Worm (Caenorhabditis elegans) whole organism, L4 larva: Measurements from ENCODE around the gene tbb-1.
A peak's percentile ranks its signal among the peaks of the same experiment; 100 is the strongest.

Experiments
- D1046.2 ChIP-seq: fragments of 200-800 bp; sonication (Bioruptor generic); IDR thresholded peaks from 2 replicates; pipeline ENCODE4 v1.3.6; 2022; ENCODE audit warnings: missing genetic modification characterization, missing compliant biosample characterization
- F26F4.8 ChIP-seq: fragments of 200-800 bp; sonication (Bioruptor generic); conservative IDR thresholded peaks from 2 replicates; pipeline ENCODE4 v1.3.6; 2022; ENCODE audit warnings: missing genetic modification characterization, missing compliant biosample characterization
- F37D6.2 ChIP-seq: sonication (generic microtip); optimal IDR thresholded peaks from 2 replicates; lab custom pipeline; 2016; ENCODE audit warnings: mild to moderate bottlenecking, missing genetic modification characterization, missing compliant biosample characterization
- F44E2.7 ChIP-seq: fragments of 200-800 bp; sonication (Bioruptor generic); IDR thresholded peaks from 2 replicates; pipeline ENCODE4 v2.1.2; 2022; ENCODE audit warnings: missing genetic modification characterization, missing compliant biosample characterization
- T20F7.1 ChIP-seq: fragments of 200-800 bp; sonication (Bioruptor generic); optimal IDR thresholded peaks from 2 replicates; lab custom pipeline; 2018; ENCODE audit warnings: mild to moderate bottlenecking, missing genetic modification characterization, missing compliant biosample characterization
- ZK337.2 ChIP-seq: fragments of 200-800 bp; sonication (Bioruptor generic); IDR thresholded peaks from 2 replicates; pipeline ENCODE4 v1.3.6; 2022; ENCODE audit warnings: missing genetic modification reagents, missing genetic modification characterization, missing compliant biosample characterization
- aha-1 ChIP-seq: fragments of 150-350 bp; peaks from one replicate; lab custom pipeline; 2014; ENCODE audit warnings: missing biosample characterization, missing genetic modification characterization
- ceh-20 ChIP-seq: fragments of 200-800 bp; sonication (Bioruptor generic); IDR thresholded peaks from 2 replicates; pipeline ENCODE4 v1.3.6; 2022; ENCODE audit warnings: missing genetic modification reagents, missing genetic modification characterization, missing compliant biosample characterization
- ceh-28 ChIP-seq: fragments of 150-350 bp; optimal IDR thresholded peaks from 2 replicates; lab custom pipeline; 2014; ENCODE audit warnings: missing biosample characterization, missing genetic modification reagents, missing genetic modification characterization
- ceh-32 ChIP-seq: sonication (generic microtip); optimal IDR thresholded peaks from 2 replicates; lab custom pipeline; 2016; ENCODE audit warnings: mild to moderate bottlenecking, missing genetic modification characterization, missing compliant biosample characterization; ENCODE audit not compliant: poor library complexity
- ces-1 ChIP-seq: fragments of 150-350 bp; sonication (generic microtip); optimal IDR thresholded peaks from 4 replicates; lab custom pipeline; 2014; ENCODE audit warnings: missing biosample characterization, missing genetic modification reagents, missing genetic modification characterization
- daf-12 ChIP-seq: fragments of 150-350 bp; optimal IDR thresholded peaks from 2 replicates; lab custom pipeline; 2014; ENCODE audit warnings: missing biosample characterization, missing genetic modification reagents, missing genetic modification characterization
- daf-8 ChIP-seq: fragments of 200-800 bp; sonication (Bioruptor generic); IDR thresholded peaks from 2 replicates; pipeline ENCODE4 v1.3.6; 2022; ENCODE audit warnings: missing genetic modification characterization, missing compliant biosample characterization
- dmd-6 ChIP-seq: fragments of 200-800 bp; sonication (Bioruptor generic); IDR thresholded peaks from 2 replicates; pipeline ENCODE4 v1.3.6; 2022; ENCODE audit warnings: missing genetic modification reagents, missing genetic modification characterization, missing compliant biosample characterization
- dmd-9 ChIP-seq: fragments of 200-800 bp; sonication (Bioruptor generic); IDR thresholded peaks from 2 replicates; pipeline ENCODE4 v1.3.6; 2022; ENCODE audit warnings: missing genetic modification reagents, missing genetic modification characterization, missing compliant biosample characterization
- dve-1 ChIP-seq: sonication (generic microtip); optimal IDR thresholded peaks from 2 replicates; lab custom pipeline; 2017; ENCODE audit warnings: antibody characterized with exemption, mild to moderate bottlenecking, missing genetic modification characterization, missing compliant biosample characterization; ENCODE audit not compliant: insufficient read depth
- egl-27 ChIP-seq: sonication (generic microtip); optimal IDR thresholded peaks from 3 replicates; lab custom pipeline; 2017; ENCODE audit warnings: missing biosample characterization, missing genetic modification reagents, missing genetic modification characterization
- fkh-10 ChIP-seq: fragments of 150-350 bp; optimal IDR thresholded peaks from 2 replicates; lab custom pipeline; 2014; ENCODE audit warnings: missing biosample characterization, missing genetic modification reagents, missing genetic modification characterization
- hif-1 ChIP-seq, 2 experiments: sonication (generic microtip); optimal IDR thresholded peaks; 2 replicates each; lab custom pipeline; 2016 to 2017; ENCODE audit warnings: missing compliant biosample characterization in 2 of 2, missing genetic modification characterization in 2 of 2, missing genetic modification reagents in 2 of 2, missing genotype in 2 of 2, mild to moderate bottlenecking in 1 of 2
- hlh-11 ChIP-seq: fragments of 200-800 bp; sonication (Bioruptor generic); optimal IDR thresholded peaks from 2 replicates; lab custom pipeline; 2018; ENCODE audit warnings: mild to moderate bottlenecking, missing genetic modification characterization, missing compliant biosample characterization
- hmg-1.1 ChIP-seq: fragments of 200-800 bp; sonication (Bioruptor generic); IDR thresholded peaks from 2 replicates; pipeline ENCODE4 v1.3.6; 2022; ENCODE audit warnings: missing genetic modification reagents, missing genetic modification characterization, missing compliant biosample characterization
- jun-1 ChIP-seq: fragments of 150-350 bp; optimal IDR thresholded peaks from 2 replicates; lab custom pipeline; 2014; ENCODE audit warnings: missing biosample characterization, missing genetic modification reagents, missing genetic modification characterization
- lin-15B ChIP-seq: fragments of 150-350 bp; sonication (generic microtip); optimal IDR thresholded peaks from 3 replicates; lab custom pipeline; 2014; ENCODE audit warnings: missing biosample characterization, missing genetic modification characterization
- lin-29 ChIP-seq: fragments of 200-800 bp; sonication (Bioruptor generic); IDR thresholded peaks from 2 replicates; pipeline ENCODE4 v1.3.6; 2022; ENCODE audit warnings: missing genetic modification reagents, missing genetic modification characterization, missing compliant biosample characterization
- lin-38 ChIP-seq: fragments of 200-800 bp; sonication (Bioruptor generic); IDR thresholded peaks from 2 replicates; pipeline ENCODE4 v1.3.6; 2022; ENCODE audit warnings: missing genetic modification reagents, missing genetic modification characterization, missing compliant biosample characterization
- lsy-2 ChIP-seq, 2 experiments: fragments of 150-350 bp in 1 of 2; sonication (generic microtip) in 1 of 2; optimal IDR thresholded peaks; 2 replicates each; lab custom pipeline; 2014 to 2017; ENCODE audit warnings: missing biosample characterization in 2 of 2, missing genetic modification characterization in 2 of 2
- madf-5 ChIP-seq, 2 experiments: fragments of 200-800 bp; sonication (Bioruptor generic); IDR thresholded peaks; 2 replicates each; pipeline ENCODE4 v1.3.6; 2022; ENCODE audit warnings: missing compliant biosample characterization in 2 of 2, missing genetic modification characterization in 2 of 2
- madf-9 ChIP-seq: fragments of 200-800 bp; sonication (Bioruptor generic); conservative IDR thresholded peaks from 2 replicates; pipeline ENCODE4 v1.3.6; 2022; ENCODE audit warnings: missing genetic modification reagents, missing genetic modification characterization, missing compliant biosample characterization
- mdt-29 ChIP-seq: fragments of 200-800 bp; sonication (Bioruptor generic); IDR thresholded peaks from 2 replicates; pipeline ENCODE4 v1.3.6; 2022; ENCODE audit warnings: missing genetic modification reagents, missing genetic modification characterization, missing compliant biosample characterization
- mxl-2 ChIP-seq: fragments of 200-800 bp; sonication (Bioruptor generic); conservative IDR thresholded peaks from 2 replicates; pipeline ENCODE4 v1.3.6; 2022; ENCODE audit warnings: missing genetic modification reagents, missing genetic modification characterization, missing compliant biosample characterization
- mxl-3 ChIP-seq: fragments of 200-800 bp; sonication (Bioruptor generic); optimal IDR thresholded peaks from 2 replicates; lab custom pipeline; 2018; ENCODE audit warnings: mild to moderate bottlenecking, missing genetic modification characterization, missing compliant biosample characterization
- nhr-102 ChIP-seq: sonication (generic microtip); optimal IDR thresholded peaks from 2 replicates; lab custom pipeline; 2016; ENCODE audit warnings: mild to moderate bottlenecking, missing genetic modification characterization, moderate library complexity, missing compliant biosample characterization
- nhr-11 ChIP-seq: fragments of 150-350 bp; optimal IDR thresholded peaks from 2 replicates; lab custom pipeline; 2014; ENCODE audit warnings: missing biosample characterization, missing genetic modification characterization
- nhr-111 ChIP-seq: fragments of 200-800 bp; sonication (Bioruptor generic); optimal IDR thresholded peaks from 2 replicates; lab custom pipeline; 2018; ENCODE audit warnings: mild to moderate bottlenecking, missing genetic modification characterization, missing compliant biosample characterization
- nhr-25 ChIP-seq: sonication (generic microtip); optimal IDR thresholded peaks from 2 replicates; lab custom pipeline; 2017; ENCODE audit warnings: missing genetic modification characterization, mild to moderate bottlenecking, missing compliant biosample characterization, antibody characterized with exemption, moderate library complexity, borderline replicate concordance; ENCODE audit not compliant: insufficient read depth
- nhr-48 ChIP-seq: sonication (generic microtip); optimal IDR thresholded peaks from 2 replicates; lab custom pipeline; 2016; ENCODE audit warnings: mild to moderate bottlenecking, missing genetic modification characterization, missing compliant biosample characterization
- nhr-76 ChIP-seq: fragments of 150-350 bp; optimal IDR thresholded peaks from 2 replicates; lab custom pipeline; 2014; ENCODE audit warnings: missing biosample characterization, missing genetic modification characterization
- php-3 ChIP-seq: fragments of 200-800 bp; sonication (Bioruptor generic); IDR thresholded peaks from 2 replicates; pipeline ENCODE4 v1.3.6; 2022; ENCODE audit warnings: missing genetic modification reagents, missing genetic modification characterization, missing compliant biosample characterization
- pqm-1 ChIP-seq: sonication (generic microtip); optimal IDR thresholded peaks from 2 replicates; lab custom pipeline; 2017; ENCODE audit warnings: missing biosample characterization, missing genetic modification characterization
- saeg-2 ChIP-seq: fragments of 200-800 bp; sonication (Bioruptor generic); IDR thresholded peaks from 2 replicates; pipeline ENCODE4 v1.3.6; 2022; ENCODE audit warnings: missing genetic modification reagents, missing genetic modification characterization, missing compliant biosample characterization
- snpc-1.2 ChIP-seq: fragments of 200-800 bp; sonication (Bioruptor generic); IDR thresholded peaks from 2 replicates; pipeline ENCODE4 v1.3.6; 2022; ENCODE audit warnings: missing genetic modification reagents, missing genetic modification characterization, missing compliant biosample characterization
- spr-1 ChIP-seq: sonication (generic microtip); optimal IDR thresholded peaks from 2 replicates; lab custom pipeline; 2016; ENCODE audit warnings: mild to moderate bottlenecking, missing genetic modification characterization, missing compliant biosample characterization
- spr-3 ChIP-seq: fragments of 200-800 bp; sonication (Bioruptor generic); optimal IDR thresholded peaks from 2 replicates; lab custom pipeline; 2018; ENCODE audit warnings: mild to moderate bottlenecking, missing genetic modification characterization, missing compliant biosample characterization
- tag-97 ChIP-seq: fragments of 200-800 bp; sonication (Bioruptor generic); IDR thresholded peaks from 2 replicates; pipeline ENCODE4 v1.3.6; 2022; ENCODE audit warnings: missing genetic modification characterization, missing compliant biosample characterization
- zfp-2 ChIP-seq: sonication (generic microtip); optimal IDR thresholded peaks from 2 replicates; lab custom pipeline; 2016; ENCODE audit warnings: mild to moderate bottlenecking, missing genetic modification characterization, missing compliant biosample characterization
- zip-11 ChIP-seq: fragments of 200-800 bp; sonication (Bioruptor generic); IDR thresholded peaks from 2 replicates; pipeline ENCODE4 v1.3.6; 2022; ENCODE audit warnings: missing genetic modification characterization, missing compliant biosample characterization
- ztf-11 ChIP-seq: fragments of 150-350 bp; optimal IDR thresholded peaks from 2 replicates; lab custom pipeline; 2014; ENCODE audit warnings: missing biosample characterization, missing genetic modification characterization
- ztf-7 ChIP-seq: fragments of 150-350 bp; optimal IDR thresholded peaks from 2 replicates; lab custom pipeline; 2014; ENCODE audit warnings: missing biosample characterization, missing genetic modification characterization

tbb-1 gene

ce11 chrIII:10759050-10760023, 17.1 kb upstream of the tbb-1 start, which contains the start of gene tasp-1 (continued):
- TF ChIP-seq mxl-3 (peak; percentile 100), tag-97 (GFP tag; lab: Robert Waterston, UW) (peak; percentile 96), snpc-1.2 (GFP tag; lab: Robert Waterston, UW) (peak; percentile 93), nhr-111 (GFP tag; lab: Kevin White, UChicago) (peak; percentile 98), T20F7.1 (GFP tag; lab: Kevin White, UChicago) (peak; percentile 99), dmd-9 (GFP tag; lab: Robert Waterston, UW) (peak; percentile 99), pqm-1 (tag; lab: Kevin White, UChicago) (peak; percentile 86), spr-1 (tag; lab: Kevin White, UChicago) (peak; percentile 98), aha-1 (tag; lab: Kevin White, UChicago) (peak; percentile 100), F26F4.8 (GFP tag; lab: Robert Waterston, UW) (peak; percentile 61; the same call in 1 of the 2 replicates), nhr-48 (tag; lab: Kevin White, UChicago) (peak; percentile 97), lin-15B (tag; lab: Kevin White, UChicago) (peak; percentile 99), lin-38 (GFP tag; lab: Robert Waterston, UW) (peak; percentile 99), spr-3 (GFP tag; lab: Kevin White, UChicago) (peak; percentile 99), zfp-2 (tag; lab: Kevin White, UChicago) (peak; percentile 93), madf-5 (GFP tag; IDR thresholded peaks at IDR 0.05; lab: Robert Waterston, UW) (peak; percentile 99), lin-29 (GFP tag; lab: Robert Waterston, UW) (peak; percentile 99), nhr-102 (tag; lab: Kevin White, UChicago) (peak; percentile 99), php-3 (GFP tag; lab: Robert Waterston, UW) (peak; percentile 99), dmd-6 (GFP tag; lab: Robert Waterston, UW) (peak; percentile 100), F44E2.7 (GFP tag; lab: Robert Waterston, UW) (peak; percentile 100), ceh-28 (tag; lab: Kevin White, UChicago) (peak; percentile 96), dve-1 (tag; lab: Kevin White, UChicago) (peak; percentile 100), saeg-2 (peak; percentile 100), mdt-29 (peak; percentile 100), D1046.2 (GFP tag; lab: Robert Waterston, UW) (peak; percentile 98), nhr-76 (tag; lab: Kevin White, UChicago) (peak; percentile 82), ceh-20 (GFP tag; lab: Robert Waterston, UW) (peak; percentile 100), nhr-11 (tag; lab: Kevin White, UChicago) (peak; percentile 100), hif-1 (tag; optimal IDR thresholded peaks at IDR 0.05; lab: Kevin White, UChicago) (peak; percentile 95 to 99), nhr-25 (tag; lab: Kevin White, UChicago) (peak; percentile 99), ceh-32 (peak; percentile 90), hlh-11 (tag; lab: Kevin White, UChicago) (peak; percentile 100), mxl-2 (GFP tag; lab: Robert Waterston, UW) (peak; percentile 95), zip-11 (GFP tag; lab: Robert Waterston, UW) (peak; percentile 80; the same call in 1 of the 2 replicates), ces-1 (peak; percentile 94), ZK337.2 (GFP tag; lab: Robert Waterston, UW) (peak; percentile 96), lsy-2 (tag; optimal IDR thresholded peaks at IDR 0.05; lab: Kevin White, UChicago) (peak; percentile 98 to 99), ztf-11 (tag; lab: Kevin White, UChicago) (peak; percentile 62), ztf-7 (tag; lab: Kevin White, UChicago) (peak; percentile 91), hmg-1.1 (GFP tag; lab: Robert Waterston, UW) (peak; percentile 100), daf-12 (tag; lab: Kevin White, UChicago) (no peak), jun-1 (peak; percentile 98), F37D6.2 (tag; lab: Kevin White, UChicago) (peak; percentile 98), egl-27 (tag; lab: Kevin White, UChicago) (peak; percentile 88), fkh-10 (GFP tag; lab: Kevin White, UChicago) (peak; percentile 100), madf-9 (GFP tag; lab: Robert Waterston, UW) (peak; percentile 100), daf-8 (GFP tag; lab: Robert Waterston, UW) (peak; percentile 99)
